Fruit fly (Drosophila melanogaster): Measurements from ENCODE around the gene CG5280.
A peak's percentile ranks its signal among the peaks of the same experiment; 100 is the strongest.

Gene CG5280

DNA sequence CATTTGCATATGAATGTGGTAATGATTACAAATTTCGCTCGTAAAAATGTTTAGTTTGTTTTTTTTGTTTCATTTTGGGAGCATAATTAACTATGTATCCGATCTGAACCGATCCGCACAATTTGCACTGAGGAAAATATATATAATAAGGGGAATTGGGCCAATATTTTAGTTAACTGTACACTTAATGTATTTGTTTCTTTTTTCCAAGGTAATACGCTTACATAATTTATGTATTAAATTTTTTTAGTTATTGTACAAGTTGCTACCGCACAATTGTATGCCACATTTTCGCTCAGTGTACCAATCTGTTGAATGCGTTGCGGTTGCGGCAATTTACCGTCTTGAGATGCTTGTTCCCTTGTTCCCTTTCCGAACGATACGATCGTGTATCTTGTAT is 35.7 kb upstream of the CG5280 start (continued):
- TF ChIP-seq Bteb2 (GFP tag; optimal IDR thresholded peaks at IDR 0.05) (peak; percentile 75), CG3163 (GFP tag; optimal IDR thresholded peaks at IDR 0.05) (peak; percentile 43), CG15601 (tag; optimal IDR thresholded peaks at IDR 0.05) (peak; percentile 75), Trl (optimal IDR thresholded peaks at IDR 0.05) (no peak), Trl (GFP tag; optimal IDR thresholded peaks at IDR 0.05) (peak; percentile 76), lov (optimal IDR thresholded peaks at IDR 0.05) (no peak), lov (GFP tag; IDR thresholded peaks at IDR 0.05) (peak; percentile 87; the same call in 2 of the 3 replicates), esg (GFP tag; conservative IDR thresholded peaks at IDR 0.05) (peak; percentile 91), Optix (GFP tag; IDR thresholded peaks at IDR 0.05) (peak; percentile 75), twi (tag; optimal IDR thresholded peaks at IDR 0.05) (peak; percentile 57), btn (GFP tag; optimal IDR thresholded peaks at IDR 0.05) (peak; percentile 60), CG10565 (GFP tag; optimal IDR thresholded peaks at IDR 0.05) (peak; percentile 20), CG2199 (GFP tag; IDR thresholded peaks at IDR 0.05) (peak; percentile 82; the same call in 2 of the 3 replicates), CG10462 (GFP tag; optimal IDR thresholded peaks at IDR 0.05) (peak; percentile 66), nau (GFP tag; optimal IDR thresholded peaks at IDR 0.05) (peak; percentile 70), Sry-δ (GFP tag; optimal IDR thresholded peaks at IDR 0.05) (peak; percentile 37), sqz (GFP tag; optimal IDR thresholded peaks at IDR 0.05) (peak; percentile 80), CG12299 (tag; optimal IDR thresholded peaks at IDR 0.05) (peak; percentile 65), B-H1 (GFP tag; IDR thresholded peaks at IDR 0.05) (peak; percentile 84), Asciz (GFP tag; optimal IDR thresholded peaks at IDR 0.05) (peak; percentile 84), sna (GFP tag; IDR thresholded peaks at IDR 0.05; ENCODE audit: partially characterized antibody) (no peak), phol (tag; optimal IDR thresholded peaks at IDR 0.05) (peak; percentile 88), CG8290 (GFP tag; optimal IDR thresholded peaks at IDR 0.05) (peak; percentile 85), CG8290 (tag; optimal IDR thresholded peaks at IDR 0.05) (peak in 1 of 2 experiments; percentile 57), CG16779 (GFP tag; IDR thresholded peaks at IDR 0.05) (0 out of 2 replicates have a peak, but pooled peaks have one; percentile 20), CG13123 (GFP tag; optimal IDR thresholded peaks at IDR 0.05) (peak; percentile 74), HLH4C (GFP tag; IDR thresholded peaks at IDR 0.05; ENCODE audit: partially characterized antibody) (no peak), BtbVII (GFP tag; optimal IDR thresholded peaks at IDR 0.05) (peak; percentile 65), vnd (GFP tag; IDR thresholded peaks at IDR 0.05; ENCODE audit: partially characterized antibody) (no peak), ro (GFP tag; IDR thresholded peaks at IDR 0.05) (peak; percentile 76), CG7556 (GFP tag; optimal IDR thresholded peaks at IDR 0.05) (peak; percentile 78), D (optimal IDR thresholded peaks at IDR 0.05) (no peak), D (GFP tag; optimal IDR thresholded peaks at IDR 0.05) (peak; percentile 78), CG11247 (GFP tag; IDR thresholded peaks at IDR 0.05) (peak; percentile 78), CG6654 (GFP tag; optimal IDR thresholded peaks at IDR 0.05) (peak; percentile 50), CG18764 (GFP tag; optimal IDR thresholded peaks at IDR 0.05) (peak; percentile 68), so (GFP tag; IDR thresholded peaks at IDR 0.05) (peak; percentile 88), CG2678 (tag; optimal IDR thresholded peaks at IDR 0.05) (peak; percentile 91), CG17359 (tag; optimal IDR thresholded peaks at IDR 0.05) (peak; percentile 86), sens (GFP tag) (peak; percentile 97), slbo (GFP tag; IDR thresholded peaks at IDR 0.05) (peak; percentile 92), Hey (tag; optimal IDR thresholded peaks at IDR 0.05) (no peak), chif (GFP tag; optimal IDR thresholded peaks at IDR 0.05) (peak; percentile 73 to 87), fd102C (GFP tag; optimal IDR thresholded peaks at IDR 0.05) (peak; percentile 61), CG31224 (GFP tag; IDR thresholded peaks at IDR 0.05) (peak; percentile 82), Ada2b (GFP tag; IDR thresholded peaks at IDR 0.05) (peak; percentile 94), fd3F (GFP tag; optimal IDR thresholded peaks at IDR 0.05) (peak; percentile 64), Ets97D (GFP tag; optimal IDR thresholded peaks at IDR 0.05) (peak; percentile 35), CG7839 (tag; optimal IDR thresholded peaks at IDR 0.05) (peak; percentile 93), dimm (GFP tag; IDR thresholded peaks at IDR 0.05) (peak; percentile 58), ewg (GFP tag; optimal IDR thresholded peaks at IDR 0.05) (peak; percentile 72), Hmr (GFP tag; optimal IDR thresholded peaks at IDR 0.05) (peak; percentile 68)
